Fruit fly (Drosophila melanogaster): Measurements from ENCODE around the gene CG8289.
A peak's percentile ranks its signal among the peaks of the same experiment; 100 is the strongest.

CG8289 gene

DNA sequence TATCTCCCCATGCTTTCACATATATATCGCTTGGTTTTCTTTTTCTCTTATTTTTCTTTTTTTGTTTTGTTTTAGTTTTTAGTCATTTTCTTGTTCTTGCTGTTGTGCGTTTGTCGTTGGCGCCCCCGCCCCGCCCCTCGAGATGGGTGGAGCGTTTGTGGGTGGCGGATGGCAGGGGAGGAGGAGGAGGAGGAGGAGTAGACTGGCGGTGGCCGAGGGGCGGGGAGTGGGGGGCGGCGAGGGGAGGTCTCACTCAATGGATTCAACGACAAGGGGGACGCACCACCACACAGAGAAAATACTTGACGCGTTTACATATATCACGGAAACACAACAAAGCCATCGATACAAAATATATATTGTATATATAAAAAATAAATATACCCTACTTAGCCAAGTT, 5.0 kb upstream of the CG8289 start:
- TF ChIP-seq Hr38 (GFP tag; optimal IDR thresholded peaks at IDR 0.05) (no peak), OdsH (GFP tag; optimal IDR thresholded peaks at IDR 0.05) (no peak), Eip75B (GFP tag; optimal IDR thresholded peaks at IDR 0.05) (no peak), spab (GFP tag; optimal IDR thresholded peaks at IDR 0.05) (no peak), CG4318 (GFP tag; optimal IDR thresholded peaks at IDR 0.05) (no peak), ss (GFP tag; optimal IDR thresholded peaks at IDR 0.05) (no peak), vri (GFP tag; optimal IDR thresholded peaks at IDR 0.05) (no peak), achi (GFP tag; optimal IDR thresholded peaks at IDR 0.05) (no peak), Sox102F (GFP tag; optimal IDR thresholded peaks at IDR 0.05) (no peak), svp (GFP tag) (no peak), fd85E (GFP tag; optimal IDR thresholded peaks at IDR 0.05) (no peak), topi (GFP tag; optimal IDR thresholded peaks at IDR 0.05) (no peak), CG15336 (GFP tag; IDR thresholded peaks at IDR 0.05) (no peak), CG10669 (GFP tag; optimal IDR thresholded peaks at IDR 0.05) (no peak), CG9139 (GFP tag; optimal IDR thresholded peaks at IDR 0.05) (no peak), CG11902 (GFP tag; optimal IDR thresholded peaks at IDR 0.05) (no peak), Lpt (GFP tag; optimal IDR thresholded peaks at IDR 0.05) (no peak), CG1621 (tag; optimal IDR thresholded peaks at IDR 0.05) (no peak)

- TF ChIP-seq Met (GFP tag; optimal IDR thresholded peaks at IDR 0.05), result no peak
- TF ChIP-seq Lpt (GFP tag; optimal IDR thresholded peaks at IDR 0.05), result peak; percentile 52
- peak; percentile 43; the same call in 1 of the 2 replicates for TF ChIP-seq CG11294 (GFP tag; IDR thresholded peaks at IDR 0.05)
- TF ChIP-seq Sox15 (GFP tag; optimal IDR thresholded peaks at IDR 0.05), result peak; percentile 32
- TF ChIP-seq Sox102F (GFP tag; optimal IDR thresholded peaks at IDR 0.05), result no peak
- TF ChIP-seq esn (GFP tag; optimal IDR thresholded peaks at IDR 0.05), result peak; percentile 84
- TF ChIP-seq CG11902 (GFP tag; optimal IDR thresholded peaks at IDR 0.05), result peak; percentile 45
- no peak for TF ChIP-seq Ets21C (GFP tag; optimal IDR thresholded peaks at IDR 0.05)
- no peak for TF ChIP-seq spab (GFP tag; optimal IDR thresholded peaks at IDR 0.05)
- TF ChIP-seq fkh (GFP tag; optimal IDR thresholded peaks at IDR 0.05), result no peak
- TF ChIP-seq OdsH (GFP tag; optimal IDR thresholded peaks at IDR 0.05), result peak; percentile 73
- no peak for TF ChIP-seq CG4318 (GFP tag; optimal IDR thresholded peaks at IDR 0.05)
- peak; percentile 73 for TF ChIP-seq Gug (GFP tag; IDR thresholded peaks at IDR 0.05)
- TF ChIP-seq Sox14 (GFP tag; optimal IDR thresholded peaks at IDR 0.05), result peak; percentile 71
- TF ChIP-seq Eip75B (GFP tag; optimal IDR thresholded peaks at IDR 0.05), result no peak
- peak; percentile 51 for TF ChIP-seq CG3032 (tag; optimal IDR thresholded peaks at IDR 0.05)
- peak; percentile 89 for TF ChIP-seq Eip78C (GFP tag)
- TF ChIP-seq Smox (GFP tag; optimal IDR thresholded peaks at IDR 0.05), result no peak
- peak; percentile 85 for TF ChIP-seq lz (GFP tag; optimal IDR thresholded peaks at IDR 0.05)
- no peak for TF ChIP-seq CG16779 (tag; optimal IDR thresholded peaks at IDR 0.05)
- TF ChIP-seq CG34406 (GFP tag; optimal IDR thresholded peaks at IDR 0.05), result peak; percentile 44
- peak; percentile 34 for TF ChIP-seq fd59A (GFP tag; optimal IDR thresholded peaks at IDR 0.05)
- peak; percentile 86 for TF ChIP-seq eg (GFP tag; IDR thresholded peaks at IDR 0.05)
- TF ChIP-seq CG10631 (GFP tag; optimal IDR thresholded peaks at IDR 0.05), result peak; percentile 85
- TF ChIP-seq topi (GFP tag; optimal IDR thresholded peaks at IDR 0.05), result peak; percentile 80
- peak; percentile 80 for TF ChIP-seq Hr4 (GFP tag; optimal IDR thresholded peaks at IDR 0.05)
- no peak for TF ChIP-seq CG6276 (GFP tag; optimal IDR thresholded peaks at IDR 0.05)
- TF ChIP-seq dsx (GFP tag; optimal IDR thresholded peaks at IDR 0.05; ENCODE audit: poor library complexity, severe bottlenecking), result peak; percentile 15
- no peak for TF ChIP-seq CG1621 (tag; optimal IDR thresholded peaks at IDR 0.05)
- peak; percentile 49 for TF ChIP-seq Ets96B (tag; optimal IDR thresholded peaks at IDR 0.05)
- no peak for TF ChIP-seq svp (GFP tag)
- TF ChIP-seq cyc (GFP tag; optimal IDR thresholded peaks at IDR 0.05), result peak; percentile 82
- TF ChIP-seq CG11762 (GFP tag; optimal IDR thresholded peaks at IDR 0.05; ENCODE audit: insufficient read depth), result no peak
- TF ChIP-seq CG31627 (GFP tag; optimal IDR thresholded peaks at IDR 0.05), result peak; percentile 81
- no peak for TF ChIP-seq CG10669 (GFP tag; optimal IDR thresholded peaks at IDR 0.05)
- peak; percentile 34 for TF ChIP-seq CG8319 (GFP tag; optimal IDR thresholded peaks at IDR 0.05)
- TF ChIP-seq CG8119 (GFP tag; IDR thresholded peaks at IDR 0.05), result peak; percentile 45; the same call in 1 of the 3 replicates
- TF ChIP-seq ss (GFP tag; optimal IDR thresholded peaks at IDR 0.05), result no peak
- no peak for TF ChIP-seq vri (GFP tag; optimal IDR thresholded peaks at IDR 0.05)
- no peak for TF ChIP-seq Hr38 (GFP tag; optimal IDR thresholded peaks at IDR 0.05)
- TF ChIP-seq fd85E (GFP tag; optimal IDR thresholded peaks at IDR 0.05), result no peak
- TF ChIP-seq salr (GFP tag; optimal IDR thresholded peaks at IDR 0.05), result peak in 1 of 2 experiments; percentile 70
- TF ChIP-seq CG6854 (GFP tag; optimal IDR thresholded peaks at IDR 0.05), result no peak
- TF ChIP-seq net (GFP tag; optimal IDR thresholded peaks at IDR 0.05), result no peak
- TF ChIP-seq CG9139 (GFP tag; optimal IDR thresholded peaks at IDR 0.05), result no peak
Observed at dm6 chrX:17631996-17632612, 3.7 kb downstream of the CG8289 start, which contains the start of the genes corolla and ND-24. Gene corolla (minus strand): TSS chrX:17632047. Gene ND-24 (plus strand): TSS chrX:17632089.

All from whole organism, prepupa.